Fruit fly (Drosophila melanogaster) whole organism, wandering third instar larva: ENCODE data around the gene CG14720.

Source experiments
- HLH106 ChIP-seq: fragments of 200-800 bp; optimal IDR thresholded peaks from 3 replicates; lab custom pipeline; 2019; ENCODE audit warnings: missing biosample characterization, mild to moderate bottlenecking, missing genetic modification characterization, moderate library complexity
- brk ChIP-seq: fragments of 200-800 bp; sonication (Bioruptor generic); optimal IDR thresholded peaks from 2 replicates; lab custom pipeline; 2016; ENCODE audit warnings: missing biosample characterization, mild to moderate bottlenecking, missing genetic modification characterization
- ey ChIP-seq: fragments of 200-800 bp; sonication (Bioruptor generic); optimal IDR thresholded peaks from 2 replicates; lab custom pipeline; 2016; ENCODE audit warnings: missing biosample characterization, missing genetic modification characterization

dm6 chr3R:11741730-11742203 lies 30.3 kb downstream of the CG14720 start, which contains the start of the genes Blm and CG14722:
- TF ChIP-seq ey (no peak), brk (GFP tag; lab: Kevin White, UChicago) (no peak), HLH106 (tag; lab: Kevin White, UChicago) (no peak)
